Worm (Caenorhabditis elegans) whole organism, L3 larva: Measurements from ENCODE around the gene amt-2.

Experiments
- R02D3.7 ChIP-seq: fragments of 150-350 bp; optimal IDR thresholded peaks from 2 replicates; lab custom pipeline; 2014; ENCODE audit warnings: missing biosample characterization, missing genetic modification characterization
- aly-2 ChIP-seq: fragments of 150-350 bp; optimal IDR thresholded peaks from 2 replicates; lab custom pipeline; 2014; ENCODE audit warnings: missing biosample characterization, missing genetic modification characterization
- ceh-16 ChIP-seq: sonication (generic microtip); optimal IDR thresholded peaks from 2 replicates; lab custom pipeline; 2017; ENCODE audit warnings: missing biosample characterization, missing genetic modification characterization
- ceh-28 ChIP-seq: fragments of 150-350 bp; optimal IDR thresholded peaks from 2 replicates; lab custom pipeline; 2014; ENCODE audit warnings: missing biosample characterization, missing genetic modification reagents, missing genetic modification characterization
- ceh-9 ChIP-seq: sonication (generic microtip); optimal IDR thresholded peaks from 2 replicates; lab custom pipeline; 2018; ENCODE audit warnings: missing biosample characterization, missing genetic modification characterization
- egl-27 ChIP-seq: sonication (generic microtip); optimal IDR thresholded peaks from 4 replicates; lab custom pipeline; 2017; ENCODE audit warnings: missing biosample characterization, missing genetic modification reagents, missing genetic modification characterization
- egl-5 ChIP-seq: fragments of 150-350 bp; optimal IDR thresholded peaks from 2 replicates; lab custom pipeline; 2017; ENCODE audit warnings: missing biosample characterization, missing genetic modification reagents, missing genetic modification characterization, inconsistent platforms
- elt-1 ChIP-seq: fragments of 150-350 bp; optimal IDR thresholded peaks from 2 replicates; lab custom pipeline; 2014; ENCODE audit warnings: missing biosample characterization, missing genetic modification characterization
- elt-2 ChIP-seq: sonication (generic microtip); optimal IDR thresholded peaks from 2 replicates; lab custom pipeline; 2016; ENCODE audit warnings: missing genetic modification reagents, mild to moderate bottlenecking, missing genetic modification characterization, missing compliant biosample characterization
- elt-3 ChIP-seq, 3 experiments: fragments of 150-350 bp in 1 of 3; sonication (generic microtip) in 2 of 3; optimal IDR thresholded peaks; 2 replicates in 2 of 3; 4 replicates in 1 of 3; lab custom pipeline; 2014 to 2017; ENCODE audit warnings: missing biosample characterization in 3 of 3, missing genetic modification characterization in 3 of 3
- eor-1 ChIP-seq, 2 experiments: fragments of 150-350 bp; optimal IDR thresholded peaks; 2 replicates each; lab custom pipeline; 2014 to 2018; ENCODE audit warnings: missing biosample characterization in 2 of 2, missing genetic modification characterization in 2 of 2
- fkh-10 ChIP-seq: sonication (generic microtip); optimal IDR thresholded peaks from 2 replicates; lab custom pipeline; 2017; ENCODE audit warnings: missing biosample characterization, missing genetic modification reagents, missing genetic modification characterization
- fkh-2 ChIP-seq: fragments of 150-350 bp; optimal IDR thresholded peaks from 2 replicates; lab custom pipeline; 2014; ENCODE audit warnings: missing biosample characterization, missing genetic modification reagents, missing genetic modification characterization
- fos-1 ChIP-seq: fragments of 150-350 bp; optimal IDR thresholded peaks from 2 replicates; lab custom pipeline; 2014; ENCODE audit warnings: missing biosample characterization, missing genetic modification characterization
- hmg-11 ChIP-seq: sonication (generic microtip); optimal IDR thresholded peaks from 2 replicates; lab custom pipeline; 2016; ENCODE audit warnings: missing genetic modification characterization, missing compliant biosample characterization
- jun-1 ChIP-seq: fragments of 150-350 bp; optimal IDR thresholded peaks from 2 replicates; lab custom pipeline; 2014; ENCODE audit warnings: missing biosample characterization, missing genetic modification reagents, missing genetic modification characterization
- lin-15B ChIP-seq: fragments of 150-350 bp; optimal IDR thresholded peaks from 2 replicates; lab custom pipeline; 2014; ENCODE audit warnings: missing biosample characterization, missing genetic modification characterization
- lin-39 ChIP-seq: fragments of 150-350 bp; optimal IDR thresholded peaks from 2 replicates; lab custom pipeline; 2018; ENCODE audit warnings: missing biosample characterization, missing genetic modification reagents, missing genetic modification characterization
- lsy-12 ChIP-seq: sonication (generic microtip); optimal IDR thresholded peaks from 2 replicates; lab custom pipeline; 2016; ENCODE audit warnings: mild to moderate bottlenecking, missing genetic modification characterization, missing compliant biosample characterization
- nfya-1 ChIP-seq: sonication (generic microtip); optimal IDR thresholded peaks from 2 replicates; lab custom pipeline; 2017; ENCODE audit warnings: missing genetic modification characterization, mild to moderate bottlenecking, missing compliant biosample characterization, antibody characterized with exemption, moderate library complexity; ENCODE audit not compliant: insufficient read depth
- nhr-11 ChIP-seq: fragments of 150-350 bp; optimal IDR thresholded peaks from 2 replicates; lab custom pipeline; 2014; ENCODE audit warnings: missing biosample characterization, missing genetic modification characterization
- nhr-23 ChIP-seq: fragments of 150-350 bp; optimal IDR thresholded peaks from 2 replicates; lab custom pipeline; 2014; ENCODE audit warnings: missing biosample characterization, missing genetic modification reagents, missing genetic modification characterization
- nhr-237 ChIP-seq: fragments of 150-350 bp; optimal IDR thresholded peaks from 2 replicates; lab custom pipeline; 2014; ENCODE audit warnings: missing biosample characterization, missing genetic modification characterization
- nhr-25 ChIP-seq: sonication (generic microtip); optimal IDR thresholded peaks from 2 replicates; lab custom pipeline; 2017; ENCODE audit warnings: missing biosample characterization, missing genetic modification characterization
- nhr-28 ChIP-seq: fragments of 150-350 bp; optimal IDR thresholded peaks from 2 replicates; lab custom pipeline; 2014; ENCODE audit warnings: missing biosample characterization, missing genetic modification characterization
- nhr-67 ChIP-seq: fragments of 150-350 bp; optimal IDR thresholded peaks from 2 replicates; lab custom pipeline; 2014; ENCODE audit warnings: missing biosample characterization, missing genetic modification characterization
- nhr-76 ChIP-seq: fragments of 150-350 bp; sonication (generic microtip); optimal IDR thresholded peaks from 5 replicates; lab custom pipeline; 2014; ENCODE audit warnings: missing biosample characterization, missing genetic modification characterization
- pqm-1 ChIP-seq: fragments of 150-350 bp; optimal IDR thresholded peaks from 2 replicates; lab custom pipeline; 2017; ENCODE audit warnings: missing biosample characterization, missing genetic modification characterization, inconsistent platforms
- sea-2 ChIP-seq: fragments of 150-350 bp; sonication (generic microtip); optimal IDR thresholded peaks from 4 replicates; lab custom pipeline; 2014; ENCODE audit warnings: missing biosample characterization, missing genetic modification reagents, missing genetic modification characterization
- skn-1 ChIP-seq: fragments of 150-350 bp; optimal IDR thresholded peaks from 2 replicates; lab custom pipeline; 2014; ENCODE audit warnings: missing biosample characterization, missing genetic modification characterization
- snpc-4 ChIP-seq: fragments of 150-350 bp; optimal IDR thresholded peaks from 2 replicates; lab custom pipeline; 2014; ENCODE audit warnings: missing biosample characterization, missing genetic modification characterization
- zag-1 ChIP-seq: fragments of 150-350 bp; optimal IDR thresholded peaks from 2 replicates; lab custom pipeline; 2014; ENCODE audit warnings: missing biosample characterization, missing genetic modification characterization
- ztf-11 ChIP-seq: fragments of 150-350 bp; optimal IDR thresholded peaks from 2 replicates; lab custom pipeline; 2014; ENCODE audit warnings: missing biosample characterization, missing genetic modification characterization

Gene amt-2

ce11 chrIV:12999087-12999486, 43.1 kb upstream of the amt-2 start:
- TF ChIP-seq sea-2 (GFP tag; lab: Kevin White, UChicago) = no peak
- peak; percentile 29 for TF ChIP-seq nhr-23 (tag; lab: Kevin White, UChicago)
- no peak for TF ChIP-seq lsy-12
- TF ChIP-seq egl-27 (tag; lab: Kevin White, UChicago) = no peak
- TF ChIP-seq, all 47 proteins: peak for 1

ce11 chrIV:13008405-13009208, 33.6 kb upstream of the amt-2 start, which contains the start of gene mbk-2:
Gene mbk-2, plus strand, starts transcription at chrIV:13009158.
- TF ChIP-seq zag-1 = no peak
- TF ChIP-seq skn-1 (tag; lab: Kevin White, UChicago) = no peak
- TF ChIP-seq aly-2 (tag; lab: Kevin White, UChicago) = no peak
- peak; percentile 66 for TF ChIP-seq pqm-1 (tag; lab: Kevin White, UChicago)
- TF ChIP-seq fkh-10 (GFP tag; lab: Kevin White, UChicago) = no peak
- TF ChIP-seq R02D3.7 (tag; lab: Kevin White, UChicago) = no peak
- peak; percentile 77 for TF ChIP-seq elt-2
- no peak for TF ChIP-seq lin-39 (tag; lab: Kevin White, UChicago)

- TF ChIP-seq snpc-4 (no peak), nhr-67 (no peak), ceh-28 (tag; lab: Kevin White, UChicago) (no peak), egl-27 (tag; lab: Kevin White, UChicago) (no peak), nhr-11 (tag; lab: Kevin White, UChicago) (no peak), ceh-16 (tag; lab: Kevin White, UChicago) (no peak), R02D3.7 (tag; lab: Kevin White, UChicago) (no peak), aly-2 (tag; lab: Kevin White, UChicago) (no peak), nfya-1 (tag; lab: Kevin White, UChicago) (no peak), ztf-11 (tag; lab: Kevin White, UChicago) (no peak), nhr-28 (tag; lab: Kevin White, UChicago) (no peak), fkh-2 (no peak), ceh-9 (tag; lab: Kevin White, UChicago) (no peak), elt-2 (no peak), elt-3 (tag; optimal IDR thresholded peaks at IDR 0.05; lab: Kevin White, UChicago) (no peak), hmg-11 (tag; lab: Kevin White, UChicago) (no peak), elt-1 (tag; lab: Kevin White, UChicago) (no peak), jun-1 (no peak)
These were observed 32.7 kb upstream of the amt-2 start for ce11 chrIV:13009507-13009906.

ce11 chrIV:13013231-13013630, 29.0 kb upstream of the amt-2 start:
- TF ChIP-seq nhr-237 (tag; lab: Kevin White, UChicago) (no peak), hmg-11 (tag; lab: Kevin White, UChicago) (no peak), elt-1 (tag; lab: Kevin White, UChicago) (peak; percentile 52), lin-15B (tag; lab: Kevin White, UChicago) (no peak), fkh-2 (no peak), egl-5 (tag; lab: Kevin White, UChicago) (peak; percentile 62), jun-1 (no peak), nhr-23 (tag; lab: Kevin White, UChicago) (no peak), nhr-67 (no peak), lin-39 (tag; lab: Kevin White, UChicago) (no peak), zag-1 (no peak), nhr-76 (no peak), nhr-25 (peak; percentile 59), ceh-16 (tag; lab: Kevin White, UChicago) (no peak), fos-1 (tag; lab: Kevin White, UChicago) (no peak)

- TF ChIP-seq snpc-4 (peak; percentile 24), eor-1 (tag; optimal IDR thresholded peaks at IDR 0.05; lab: Kevin White, UChicago) (no peak), elt-1 (tag; lab: Kevin White, UChicago) (peak; percentile 97)
- TF ChIP-seq, all 47 proteins: peak for 2
These were observed 28.4 kb upstream of the amt-2 start for ce11 chrIV:13013711-13014341.
